Fruit fly (Drosophila melanogaster) whole organism, larva: ENCODE measurements around the gene Itpr.

Experiments
- noc ChIP-seq: fragments of 200-800 bp; sonication (Bioruptor generic); optimal IDR thresholded peaks from 3 replicates; lab custom pipeline; 2019; ENCODE audit warnings: missing biosample characterization, mild to moderate bottlenecking, missing genetic modification characterization, moderate library complexity

Itpr gene

dm6 chr3R:5571756-5572155 is 54.8 kb downstream of the Itpr start:
- TF ChIP-seq noc (tag; lab: Kevin White, UChicago), result no peak

dm6 chr3R:5572900-5573665 is 56.2 kb downstream of the Itpr start:
- TF ChIP-seq noc (tag; lab: Kevin White, UChicago), result no peak

- TF ChIP-seq noc (tag; lab: Kevin White, UChicago), result no peak
These were observed 57.0 kb downstream of the Itpr start for dm6 chr3R:5573883-5574282.

dm6 chr3R:5587863-5588519 is 71.1 kb downstream of the Itpr start, which contains the start of gene CG2926:
Gene CG2926, minus strand, starts transcription at chr3R:5588380.
- TF ChIP-seq noc (tag; lab: Kevin White, UChicago), result no peak

- TF ChIP-seq noc (tag; lab: Kevin White, UChicago), result no peak
These were observed 71.7 kb downstream of the Itpr start, which contains the start of gene PolZ2 for dm6 chr3R:5588573-5588972. Gene PolZ2, plus strand, starts transcription at chr3R:5588873.
